Worm (Caenorhabditis elegans): ENCODE data around the gene tald-1.

The tald-1 gene

ce11 chrIV:4402413-4402812 lies 16.0 kb downstream of the tald-1 start (continued):
- TF ChIP-seq lin-13 (GFP tag; optimal IDR thresholded peaks at IDR 0.05) (peak; percentile 46), mep-1 (tag; optimal IDR thresholded peaks at IDR 0.05) (peak; percentile 54), lin-14 (GFP tag; optimal IDR thresholded peaks at IDR 0.05) (peak; percentile 82), egl-27 (tag; optimal IDR thresholded peaks at IDR 0.05) (no peak), zag-1 (tag; optimal IDR thresholded peaks at IDR 0.05) (no peak), snpc-4 (tag; optimal IDR thresholded peaks at IDR 0.05) (peak; percentile 25), ceh-8 (GFP tag; optimal IDR thresholded peaks at IDR 0.05) (no peak), unc-98 (GFP tag; IDR thresholded peaks at IDR 0.05) (no peak), unc-30 (tag; optimal IDR thresholded peaks at IDR 0.05) (no peak), elt-3 (tag; optimal IDR thresholded peaks at IDR 0.05) (peak in 2 of 6 experiments; percentile 55 to 92), fkh-10 (GFP tag; optimal IDR thresholded peaks at IDR 0.05) (no peak), tlp-1 (tag; optimal IDR thresholded peaks at IDR 0.05) (no peak), dpl-1 (GFP tag; optimal IDR thresholded peaks at IDR 0.05) (peak; percentile 16 to 54 (median 33)), nhr-12 (tag; optimal IDR thresholded peaks at IDR 0.05) (no peak), isw-1 (GFP tag; IDR thresholded peaks at IDR 0.05) (no peak), hlh-4 (tag; optimal IDR thresholded peaks at IDR 0.05) (no peak), egl-13 (tag; optimal IDR thresholded peaks at IDR 0.05) (no peak), Y116A8C.19 (tag; optimal IDR thresholded peaks at IDR 0.05; ENCODE audit: borderline replicate concordance) (no peak), efl-3 (GFP tag; optimal IDR thresholded peaks at IDR 0.05) (no peak), lin-39 (tag; optimal IDR thresholded peaks at IDR 0.05) (no peak), nhr-20 (tag; optimal IDR thresholded peaks at IDR 0.05) (peak; percentile 85), nhr-47 (tag; optimal IDR thresholded peaks at IDR 0.05) (peak; percentile 66), efl-1 (optimal IDR thresholded peaks at IDR 0.05) (peak in 1 of 2 experiments; percentile 27), efl-1 (GFP tag; optimal IDR thresholded peaks at IDR 0.05 in 1 of 2) (peak; percentile 9 to 45), lin-15B (tag; optimal IDR thresholded peaks at IDR 0.05) (no peak), F16B12.6 (tag; optimal IDR thresholded peaks at IDR 0.05) (no peak), tbx-2 (tag; optimal IDR thresholded peaks at IDR 0.05) (peak; percentile 37), skn-1 (tag; optimal IDR thresholded peaks at IDR 0.05) (peak; percentile 67), nhr-237 (tag; optimal IDR thresholded peaks at IDR 0.05) (no peak), nhr-76 (tag; optimal IDR thresholded peaks at IDR 0.05) (no peak), sptf-1 (tag; optimal IDR thresholded peaks at IDR 0.05) (no peak), ceh-63 (GFP tag; optimal IDR thresholded peaks at IDR 0.05) (no peak), hlh-17 (GFP tag; optimal IDR thresholded peaks at IDR 0.05; ENCODE audit: borderline replicate concordance) (no peak), irx-1 (tag; optimal IDR thresholded peaks at IDR 0.05) (no peak), grh-1 (GFP tag; IDR thresholded peaks at IDR 0.05) (peak; percentile 60), lir-3 (tag; optimal IDR thresholded peaks at IDR 0.05; ENCODE audit: poor library complexity) (peak; percentile 24), nhr-84 (tag; optimal IDR thresholded peaks at IDR 0.05) (no peak), nhr-11 (tag; optimal IDR thresholded peaks at IDR 0.05) (peak; percentile 1), vab-15 (tag; optimal IDR thresholded peaks at IDR 0.05) (no peak), snu-23 (GFP tag; optimal IDR thresholded peaks at IDR 0.05) (peak; percentile 87), C04F5.9 (tag; optimal IDR thresholded peaks at IDR 0.05) (no peak), alr-1 (tag; optimal IDR thresholded peaks at IDR 0.05; ENCODE audit: borderline replicate concordance) (no peak), mab-9 (GFP tag; IDR thresholded peaks at IDR 0.05) (no peak)

- TF ChIP-seq ztf-4 (tag; optimal IDR thresholded peaks at IDR 0.05) (no peak), efl-1 (optimal IDR thresholded peaks at IDR 0.05) (no peak), efl-1 (GFP tag; optimal IDR thresholded peaks at IDR 0.05 in 1 of 2) (peak in 1 of 2 experiments; percentile 84), skn-1 (tag; optimal IDR thresholded peaks at IDR 0.05) (no peak), tlp-1 (tag; optimal IDR thresholded peaks at IDR 0.05) (no peak), lin-14 (GFP tag; optimal IDR thresholded peaks at IDR 0.05) (peak; percentile 73), nhr-76 (tag; optimal IDR thresholded peaks at IDR 0.05) (no peak), mep-1 (tag; optimal IDR thresholded peaks at IDR 0.05) (peak; percentile 2), rnt-1 (tag; optimal IDR thresholded peaks at IDR 0.05) (peak; percentile 24), tbx-2 (tag; optimal IDR thresholded peaks at IDR 0.05) (peak; percentile 2), nhr-47 (tag; optimal IDR thresholded peaks at IDR 0.05) (peak; percentile 14), lsy-2 (tag; optimal IDR thresholded peaks at IDR 0.05) (peak in 1 of 2 experiments; percentile 22)
These were observed 17.4 kb downstream of the tald-1 start for ce11 chrIV:4403870-4404269.

Measured in whole organism, L1 larva.